Fruit fly (Drosophila melanogaster) whole organism, embryonic: ENCODE measurements around the gene Cdc50.

Source experiments
- Atf-2 ChIP-seq: fragments of 200-800 bp; sonication (Bioruptor generic); optimal IDR thresholded peaks from 2 replicates; lab custom pipeline; 2016; ENCODE audit warnings: missing biosample characterization, missing genetic modification characterization
- Bdp1 ChIP-seq: fragments of 200-800 bp; sonication (Bioruptor generic); optimal IDR thresholded peaks from 3 replicates; lab custom pipeline; 2016; ENCODE audit warnings: missing biosample characterization, missing genetic modification characterization
- CG11093 ChIP-seq: fragments of 200-800 bp; sonication (Bioruptor generic); IDR thresholded peaks from 3 replicates; pipeline ENCODE4 v1.3.6; 2022; ENCODE audit warnings: missing biosample characterization, missing genetic modification characterization
- CG13287 ChIP-seq: fragments of 200-800 bp; sonication (Bioruptor generic); IDR thresholded peaks from 2 replicates; pipeline ENCODE4 v1.3.6; 2022; ENCODE audit warnings: missing biosample characterization, missing genetic modification characterization; ENCODE audit not compliant: partially characterized antibody
- CG13624 ChIP-seq: fragments of 200-800 bp; sonication (Bioruptor generic); optimal IDR thresholded peaks from 2 replicates; lab custom pipeline; 2016; ENCODE audit warnings: missing biosample characterization, missing genetic modification characterization
- CG14050 ChIP-seq: fragments of 200-800 bp; sonication (Bioruptor generic); IDR thresholded peaks from 3 replicates; pipeline ENCODE4 v1.3.6; 2022; ENCODE audit warnings: missing biosample characterization, missing genetic modification characterization
- CG15514 ChIP-seq: fragments of 200-800 bp; sonication (Bioruptor generic); optimal IDR thresholded peaks from 3 replicates; lab custom pipeline; 2017; ENCODE audit warnings: missing biosample characterization, missing genetic modification characterization, mild to moderate bottlenecking, moderate library complexity, missing genetic modification reagents
- CG16813 ChIP-seq: fragments of 200-800 bp; sonication (Bioruptor generic); IDR thresholded peaks from 3 replicates; pipeline ENCODE4 v1.3.6; 2022; ENCODE audit warnings: missing biosample characterization, missing genetic modification characterization; ENCODE audit not compliant: partially characterized antibody
- CG17829 ChIP-seq: fragments of 200-800 bp; optimal IDR thresholded peaks from 2 replicates; lab custom pipeline; 2019; ENCODE audit warnings: missing biosample characterization, mild to moderate bottlenecking, missing genetic modification characterization, moderate library complexity
- CG2120 ChIP-seq: fragments of 200-800 bp; sonication (Bioruptor generic); optimal IDR thresholded peaks from 3 replicates; lab custom pipeline; 2016; ENCODE audit warnings: missing biosample characterization, missing genetic modification characterization
- CG34422 ChIP-seq: fragments of 200-800 bp; sonication (Bioruptor generic); IDR thresholded peaks from 3 replicates; pipeline ENCODE4 v1.3.6; 2022; ENCODE audit warnings: missing biosample characterization, missing genetic modification characterization
- CG4282 ChIP-seq: fragments of 200-800 bp; sonication (Bioruptor generic); optimal IDR thresholded peaks from 2 replicates; lab custom pipeline; 2016; ENCODE audit warnings: missing biosample characterization, missing genetic modification characterization
- CG4360 ChIP-seq: fragments of 200-800 bp; sonication (Bioruptor generic); IDR thresholded peaks from 2 replicates; pipeline ENCODE4 v1.3.6; 2022; ENCODE audit warnings: missing biosample characterization, missing genetic modification characterization
- CG6791 ChIP-seq: fragments of 200-800 bp; sonication (Bioruptor generic); IDR thresholded peaks from 3 replicates; pipeline ENCODE4 v1.3.6; 2022; ENCODE audit warnings: missing biosample characterization, missing genetic modification characterization; ENCODE audit not compliant: partially characterized antibody
- CG7963 ChIP-seq: fragments of 200-800 bp; sonication (Bioruptor generic); IDR thresholded peaks from 3 replicates; pipeline ENCODE4 v1.3.6; 2022; ENCODE audit warnings: missing biosample characterization, missing genetic modification characterization; ENCODE audit not compliant: partially characterized antibody
- CG8290 ChIP-seq, 3 experiments: fragments of 200-800 bp; sonication (Bioruptor generic); optimal IDR thresholded peaks; 2 replicates each; lab custom pipeline; 2016 to 2019; ENCODE audit warnings: missing biosample characterization in 3 of 3, missing genetic modification characterization in 3 of 3, mild to moderate bottlenecking in 2 of 3, moderate library complexity in 1 of 3
- Dip2 ChIP-seq: fragments of 200-800 bp; sonication (Bioruptor generic); IDR thresholded peaks from 2 replicates; pipeline ENCODE4 v1.3.6; 2022; ENCODE audit warnings: missing biosample characterization, missing genetic modification characterization
- Dp ChIP-seq: fragments of 200-800 bp; sonication (Bioruptor generic); optimal IDR thresholded peaks from 2 replicates; lab custom pipeline; 2018; ENCODE audit warnings: missing biosample characterization, mild to moderate bottlenecking, missing genetic modification characterization, moderate library complexity
- Max ChIP-seq: fragments of 200-800 bp; sonication (Bioruptor generic); optimal IDR thresholded peaks from 2 replicates; lab custom pipeline; 2016; ENCODE audit warnings: missing biosample characterization, mild to moderate bottlenecking, missing genetic modification characterization
- Myb ChIP-seq: fragments of 200-800 bp; sonication (Bioruptor generic); optimal IDR thresholded peaks from 2 replicates; lab custom pipeline; 2016; ENCODE audit warnings: missing biosample characterization, missing genetic modification characterization
- Oaz ChIP-seq: fragments of 200-800 bp; sonication (Bioruptor generic); IDR thresholded peaks from 2 replicates; pipeline ENCODE4 v1.3.6; 2022; ENCODE audit warnings: missing biosample characterization, missing genetic modification characterization
- Pdp1 ChIP-seq, 2 experiments: fragments of 200-800 bp; sonication (Bioruptor generic); optimal IDR thresholded peaks; 3 replicates each; lab custom pipeline; 2016; ENCODE audit warnings: missing biosample characterization in 2 of 2, missing genetic modification characterization in 2 of 2, mild to moderate bottlenecking in 1 of 2, moderate library complexity in 1 of 2
- Sry-δ ChIP-seq: fragments of 200-800 bp; sonication (Bioruptor generic); optimal IDR thresholded peaks from 2 replicates; lab custom pipeline; 2016; ENCODE audit warnings: missing biosample characterization, missing genetic modification characterization
- bbx ChIP-seq: fragments of 200-800 bp; sonication (Bioruptor generic); IDR thresholded peaks from 2 replicates; pipeline ENCODE4 v1.3.6; 2022; ENCODE audit warnings: missing biosample characterization, missing genetic modification characterization; ENCODE audit not compliant: partially characterized antibody
- dati ChIP-seq: fragments of 200-800 bp; sonication (Bioruptor generic); IDR thresholded peaks from 2 replicates; pipeline ENCODE4 v1.3.6; 2022; ENCODE audit warnings: missing biosample characterization, missing genetic modification characterization
- dm ChIP-seq: fragments of 200-800 bp; sonication (Bioruptor generic); optimal IDR thresholded peaks from 3 replicates; lab custom pipeline; 2016; ENCODE audit warnings: missing biosample characterization, missing genetic modification characterization
- ftz-f1 ChIP-seq: fragments of 200-800 bp; sonication (Bioruptor generic); optimal IDR thresholded peaks from 2 replicates; lab custom pipeline; 2016; ENCODE audit warnings: missing biosample characterization, missing genetic modification characterization
- gcm ChIP-seq: fragments of 200-800 bp; sonication (Bioruptor generic); optimal IDR thresholded peaks from 2 replicates; lab custom pipeline; 2019; ENCODE audit warnings: missing biosample characterization, mild to moderate bottlenecking, missing genetic modification characterization, moderate library complexity
- hb ChIP-seq: fragments of 200-800 bp; sonication (Bioruptor generic); IDR thresholded peaks from 3 replicates; pipeline ENCODE4 v1.3.6; 2022; ENCODE audit warnings: missing biosample characterization, missing genetic modification characterization; ENCODE audit not compliant: partially characterized antibody
- hkb ChIP-seq, 2 experiments: fragments of 200-800 bp in 1 of 2; fragments of >200 bp in 1 of 2; sonication (Bioruptor generic) in 1 of 2; IDR thresholded peaks in 1 of 2; optimal IDR thresholded peaks in 1 of 2; 2 replicates each; pipeline versions ENCODE4 v1.3.6 to Lab custom; 2017 to 2022; ENCODE audit warnings: missing biosample characterization in 1 of 2, missing genetic modification characterization in 1 of 2
- knrl ChIP-seq: fragments of 200-800 bp; sonication (Bioruptor generic); IDR thresholded peaks from 3 replicates; pipeline ENCODE4 v1.3.6; 2022; ENCODE audit warnings: missing biosample characterization, missing genetic modification characterization; ENCODE audit not compliant: partially characterized antibody
- lola ChIP-seq, 3 experiments: fragments of >200 bp in 2 of 3; fragments of 200-800 bp in 1 of 3; sonication (Bioruptor generic) in 1 of 3; optimal IDR thresholded peaks; 2 replicates each; lab custom pipeline; 2017 to 2019; ENCODE audit warnings: missing biosample characterization in 3 of 3, missing genetic modification characterization in 3 of 3, mild to moderate bottlenecking in 1 of 3, moderate library complexity in 1 of 3
- nmo ChIP-seq: fragments of 200-800 bp; sonication (Bioruptor generic); optimal IDR thresholded peaks from 2 replicates; lab custom pipeline; 2018; ENCODE audit warnings: missing biosample characterization, mild to moderate bottlenecking, missing genetic modification characterization, moderate library complexity
- odd ChIP-seq: fragments of 200-800 bp; sonication (Bioruptor generic); optimal IDR thresholded peaks from 2 replicates; lab custom pipeline; 2017; ENCODE audit warnings: missing biosample characterization, mild to moderate bottlenecking, missing genetic modification characterization
- p53 ChIP-seq: fragments of 200-800 bp; sonication (Bioruptor generic); optimal IDR thresholded peaks from 2 replicates; lab custom pipeline; 2016; ENCODE audit warnings: missing biosample characterization, missing genetic modification characterization
- phol ChIP-seq: fragments of 200-800 bp; sonication (Bioruptor generic); optimal IDR thresholded peaks from 3 replicates; lab custom pipeline; 2018; ENCODE audit warnings: missing biosample characterization, mild to moderate bottlenecking, missing genetic modification characterization, moderate library complexity
- pum ChIP-seq: fragments of 200-800 bp; sonication (Bioruptor generic); optimal IDR thresholded peaks from 2 replicates; lab custom pipeline; 2016; ENCODE audit warnings: missing biosample characterization, missing genetic modification characterization
- row ChIP-seq: fragments of 200-800 bp; sonication (Bioruptor generic); IDR thresholded peaks from 3 replicates; pipeline ENCODE4 v1.3.6; 2022; ENCODE audit warnings: missing biosample characterization, missing genetic modification characterization
- sna ChIP-seq: fragments of 200-800 bp; sonication (Bioruptor generic); IDR thresholded peaks from 2 replicates; pipeline ENCODE4 v1.3.6; 2022; ENCODE audit warnings: missing biosample characterization, missing genetic modification characterization; ENCODE audit not compliant: partially characterized antibody
- tio ChIP-seq: fragments of 200-800 bp; sonication (Bioruptor generic); optimal IDR thresholded peaks from 2 replicates; lab custom pipeline; 2017; ENCODE audit warnings: missing biosample characterization, missing genetic modification characterization, inconsistent platforms

The Cdc50 gene

dm6 chrX:16446769-16447168, 5.7 kb upstream of the Cdc50 start, which contains the start of gene eIF2alpha (continued):
- TF ChIP-seq CG4282 (GFP tag; lab: Kevin White, UChicago): peak; percentile 9
- TF ChIP-seq CG11093: no peak
- peak; percentile 92 for TF ChIP-seq Sry-δ (GFP tag; lab: Kevin White, UChicago)
- TF ChIP-seq odd: no peak
- TF ChIP-seq Atf-2: no peak
- TF ChIP-seq Pdp1 (GFP tag; optimal IDR thresholded peaks at IDR 0.05; lab: Kevin White, UChicago): peak in 1 of 2 experiments; percentile 50
- peak; percentile 85 for TF ChIP-seq CG13287
- peak; percentile 41 for TF ChIP-seq CG17829 (tag; lab: Kevin White, UChicago)
- peak; percentile 86 for TF ChIP-seq bbx (GFP tag; lab: Robert Waterston, UW)
- TF ChIP-seq CG8290 (GFP tag; optimal IDR thresholded peaks at IDR 0.05; lab: Kevin White, UChicago): no peak
- TF ChIP-seq CG8290 (tag; optimal IDR thresholded peaks at IDR 0.05; lab: Kevin White, UChicago): peak in 1 of 2 experiments; percentile 71
- peak; percentile 10 for TF ChIP-seq CG13624 (GFP tag; lab: Kevin White, UChicago)
- peak; percentile 23 for TF ChIP-seq nmo (GFP tag; lab: Kevin White, UChicago)
- peak; percentile 19 for TF ChIP-seq phol (tag; lab: Kevin White, UChicago)
- no peak for TF ChIP-seq CG14050 (GFP tag; lab: Robert Waterston, UW)
- TF ChIP-seq dati (GFP tag; lab: Robert Waterston, UW): no peak
- TF ChIP-seq hkb (optimal IDR thresholded peaks at IDR 0.05; lab: Kevin White, UChicago): no peak
- TF ChIP-seq hkb (GFP tag; IDR thresholded peaks at IDR 0.05; lab: Robert Waterston, UW): 0 out of 2 replicates have a peak, but pooled peaks have one; percentile 28
- TF ChIP-seq dm (GFP tag; lab: Kevin White, UChicago): peak; percentile 83
- no peak for TF ChIP-seq Dip2
- no peak for TF ChIP-seq gcm (GFP tag; lab: Kevin White, UChicago)
- TF ChIP-seq CG16813 (GFP tag; lab: Robert Waterston, UW): peak; percentile 77
- TF ChIP-seq CG6791 (GFP tag; lab: Robert Waterston, UW): peak; percentile 81
- TF ChIP-seq row (GFP tag; lab: Robert Waterston, UW): peak; percentile 15; the same call in 1 of the 3 replicates
- no peak for TF ChIP-seq tio
- TF ChIP-seq CG15514: peak; percentile 25
- peak; percentile 72 for TF ChIP-seq CG7963 (GFP tag; lab: Robert Waterston, UW)
- peak; percentile 85 for TF ChIP-seq Dp (GFP tag; lab: Kevin White, UChicago)
- 0 out of 2 replicates have a peak, but pooled peaks have one; percentile 25 for TF ChIP-seq sna (GFP tag; lab: Robert Waterston, UW)
- no peak for TF ChIP-seq lola (GFP tag; optimal IDR thresholded peaks at IDR 0.05; lab: Kevin White, UChicago)
- TF ChIP-seq Bdp1 (GFP tag; lab: Kevin White, UChicago): no peak
- TF ChIP-seq pum (GFP tag; lab: Kevin White, UChicago): no peak
- peak; percentile 69 for TF ChIP-seq ftz-f1 (GFP tag; lab: Kevin White, UChicago)
- peak; percentile 65 for TF ChIP-seq hb (GFP tag; lab: Robert Waterston, UW)
- peak; percentile 61 for TF ChIP-seq Max (GFP tag; lab: Kevin White, UChicago)
- no peak for TF ChIP-seq Oaz (GFP tag; lab: Robert Waterston, UW)
- TF ChIP-seq CG4360 (GFP tag; lab: Robert Waterston, UW): peak; percentile 48; the same call in 1 of the 2 replicates
- peak; percentile 35; the same call in 1 of the 3 replicates for TF ChIP-seq CG34422 (GFP tag; lab: Robert Waterston, UW)
- TF ChIP-seq p53 (GFP tag; lab: Kevin White, UChicago): peak; percentile 6
- peak; percentile 48 for TF ChIP-seq Myb (GFP tag; lab: Kevin White, UChicago)
- peak; percentile 8 for TF ChIP-seq CG2120
- peak; percentile 73 for TF ChIP-seq knrl
